Fruit fly (Drosophila melanogaster) whole organism: ENCODE results near the gene CG11563.

ENCODE experiments used
- CG8478 ChIP-seq: fragments of >200 bp; optimal IDR thresholded peaks from 2 replicates; lab custom pipeline; 2018; ENCODE audit warnings: inconsistent platforms
- Dll ChIP-seq: fragments of >200 bp; optimal IDR thresholded peaks from 2 replicates; lab custom pipeline; 2017
- EcR ChIP-seq, 2 experiments: fragments of >200 bp; optimal IDR thresholded peaks; 2 replicates each; lab custom pipeline; 2017; ENCODE audit warnings: missing biosample characterization in 2 of 2, missing genetic modification characterization in 2 of 2, missing genetic modification reagents in 2 of 2
- pan ChIP-seq: fragments of >200 bp; optimal IDR thresholded peaks from 2 replicates; lab custom pipeline; 2017
- psq ChIP-seq: fragments of >200 bp; optimal IDR thresholded peaks from 2 replicates; lab custom pipeline; 2017
- usp ChIP-seq: fragments of >200 bp; optimal IDR thresholded peaks from 2 replicates; lab custom pipeline; 2017; ENCODE audit warnings: missing biosample characterization, missing genetic modification characterization, mixed read lengths

CG11563 gene

DNA sequence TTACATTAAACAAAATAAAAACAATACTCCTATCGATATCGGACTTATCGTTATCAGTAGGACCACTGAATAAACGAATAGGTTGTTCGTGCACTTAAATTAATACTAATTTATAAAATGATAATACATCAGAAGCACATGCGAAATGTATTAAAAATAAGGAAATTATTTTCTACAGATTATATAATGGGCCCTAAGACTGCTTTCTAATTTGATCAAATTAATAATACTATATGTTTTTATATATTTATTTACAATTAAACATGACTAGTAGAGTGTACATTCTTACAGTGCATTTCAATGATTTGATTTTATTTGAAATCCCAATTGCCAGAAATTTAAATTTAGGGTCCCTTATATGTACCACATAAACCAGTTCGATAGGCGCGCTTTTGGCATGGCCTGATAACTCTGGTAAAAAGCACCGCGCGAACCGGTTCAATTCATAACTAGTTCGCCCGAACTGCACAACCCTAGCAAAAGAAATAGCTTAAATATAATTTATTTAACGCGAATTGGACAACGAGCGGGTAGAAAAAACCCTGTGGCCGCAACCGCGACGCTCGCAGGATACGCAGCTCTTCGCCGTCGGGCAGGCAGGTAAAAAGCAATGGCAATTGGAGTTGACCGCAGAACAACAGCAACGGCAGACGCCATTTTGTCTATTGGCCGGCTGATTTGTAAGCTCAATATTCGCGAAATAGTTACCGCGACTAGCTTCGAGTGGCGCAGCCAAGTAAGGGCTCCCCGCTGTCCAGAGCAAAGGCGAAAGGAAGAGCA, 39.9 kb downstream of the CG11563 start, which contains the start of the genes CG2126 and faf:
Gene CG2126, minus strand, starts transcription at position 70 of the 780 bp plus-strand sequence.
Gene faf, plus strand, starts transcription at position 438 of the 780 bp plus-strand sequence.
- TF ChIP-seq pan (lab: Kevin White, UChicago) (no peak), Dll (no peak), usp (GFP tag; lab: Kevin White, UChicago) (no peak), psq (lab: Kevin White, UChicago) (no peak), CG8478 (lab: Kevin White, UChicago) (no peak), EcR (GFP tag; optimal IDR thresholded peaks at IDR 0.05; lab: Kevin White, UChicago) (no peak)

DNA sequence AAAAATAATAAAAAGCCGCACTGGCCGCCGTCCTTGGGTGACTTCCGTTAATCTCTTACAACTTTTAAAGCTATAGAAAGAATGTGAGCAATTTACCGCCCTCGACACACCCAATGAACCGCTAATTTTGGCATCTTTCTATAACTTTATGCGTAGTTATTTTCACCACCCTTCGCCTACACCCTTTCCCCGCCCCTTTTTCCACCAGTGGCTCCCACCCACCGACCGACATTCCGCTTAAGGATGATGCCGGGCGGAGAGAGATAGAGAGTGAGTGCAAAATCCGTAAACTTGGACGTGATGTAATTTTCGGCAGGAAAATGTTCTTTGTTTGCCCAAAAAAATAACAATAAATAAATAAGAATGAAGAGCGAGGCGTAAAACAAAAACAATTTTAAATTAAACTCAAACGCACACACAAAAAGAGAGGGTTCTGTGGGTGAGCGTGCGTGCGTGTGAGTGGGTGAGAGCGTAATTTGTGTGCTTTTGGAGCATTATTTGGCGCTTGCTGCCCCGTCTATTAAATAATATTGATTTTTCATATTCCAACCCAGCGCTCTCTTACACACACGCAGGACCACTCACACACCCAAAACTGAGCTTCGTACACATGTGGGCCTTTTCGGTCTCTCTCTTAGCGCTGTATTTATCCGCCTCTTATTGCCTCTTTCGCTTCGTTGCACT, 40.8 kb downstream of the CG11563 start:
- TF ChIP-seq EcR (GFP tag; optimal IDR thresholded peaks at IDR 0.05; lab: Kevin White, UChicago) (no peak), Dll (peak; percentile 77)
